Worm (Caenorhabditis elegans) whole organism, L4 larva: Measurements from ENCODE around the gene nas-12.
A peak's percentile ranks its signal among the peaks of the same experiment; 100 is the strongest.

Source experiments
- aha-1 ChIP-seq: fragments of 150-350 bp; peaks from one replicate; lab custom pipeline; 2014; ENCODE audit warnings: missing biosample characterization, missing genetic modification characterization
- pha-4 ChIP-seq, 2 experiments: fragments of 150-350 bp in 1 of 2; fragments of 200-800 bp in 1 of 2; sonication (Bioruptor generic) in 1 of 2; IDR thresholded peaks in 1 of 2; optimal IDR thresholded peaks in 1 of 2; 2 replicates each; pipeline versions ENCODE4 v1.3.6 to Lab custom; 2014 to 2022; ENCODE audit warnings: missing genetic modification characterization in 2 of 2, missing genetic modification reagents in 2 of 2, missing biosample characterization in 1 of 2, missing compliant biosample characterization in 1 of 2
- zfp-3 ChIP-seq: fragments of 200-800 bp; sonication (Bioruptor generic); conservative IDR thresholded peaks from 2 replicates; pipeline ENCODE4 v1.3.6; 2022; ENCODE audit warnings: missing genetic modification reagents, missing genetic modification characterization, missing compliant biosample characterization

nas-12 gene

ce11 chrIV:10275050-10275449 lies 51.2 kb downstream of the nas-12 start:
- TF ChIP-seq aha-1 (tag; lab: Kevin White, UChicago) = peak; percentile 95
- no peak for TF ChIP-seq pha-4 (GFP tag; IDR thresholded peaks at IDR 0.05; lab: Robert Waterston, UW)
- TF ChIP-seq pha-4 (tag; optimal IDR thresholded peaks at IDR 0.05; lab: Kevin White, UChicago) = no peak
- TF ChIP-seq zfp-3 (GFP tag; lab: Robert Waterston, UW) = no peak
